Fruit fly (Drosophila melanogaster) whole organism, adult: ENCODE data around the gene Gr66a.

Experiments used
- CG11617 ChIP-seq: fragments of 200-800 bp; sonication (Bioruptor generic); optimal IDR thresholded peaks from 2 replicates; lab custom pipeline; 2017; ENCODE audit warnings: mild to moderate bottlenecking, missing biosample characterization, missing genetic modification reagents, missing genetic modification characterization
- CG12768 ChIP-seq: fragments of 200-800 bp; sonication (Bioruptor generic); optimal IDR thresholded peaks from 2 replicates; lab custom pipeline; 2017; ENCODE audit warnings: missing biosample characterization, missing genetic modification characterization, mild to moderate bottlenecking, moderate library complexity, missing genetic modification reagents
- CG14711 ChIP-seq: fragments of 200-800 bp; sonication (Bioruptor generic); optimal IDR thresholded peaks from 2 replicates; lab custom pipeline; 2018; ENCODE audit warnings: missing biosample characterization, mild to moderate bottlenecking, missing genetic modification characterization, moderate library complexity
- CG1620 ChIP-seq: fragments of 200-800 bp; sonication (Bioruptor generic); optimal IDR thresholded peaks from 2 replicates; lab custom pipeline; 2016; ENCODE audit warnings: missing biosample characterization, missing genetic modification characterization
- CG33017 ChIP-seq: fragments of 200-800 bp; sonication (Bioruptor generic); optimal IDR thresholded peaks from 2 replicates; lab custom pipeline; 2018; ENCODE audit warnings: missing biosample characterization, mild to moderate bottlenecking, missing genetic modification characterization, moderate library complexity
- CG5204 ChIP-seq: fragments of 200-800 bp; sonication (Bioruptor generic); optimal IDR thresholded peaks from 2 replicates; lab custom pipeline; 2016; ENCODE audit warnings: missing biosample characterization, missing genetic modification characterization
- CG7045 ChIP-seq: fragments of 200-800 bp; sonication (Bioruptor generic); optimal IDR thresholded peaks from 2 replicates; lab custom pipeline; 2017; ENCODE audit warnings: missing biosample characterization, mild to moderate bottlenecking, missing genetic modification characterization
- CG7101 ChIP-seq: fragments of 200-800 bp; sonication (Bioruptor generic); optimal IDR thresholded peaks from 2 replicates; lab custom pipeline; 2018; ENCODE audit warnings: missing biosample characterization, mild to moderate bottlenecking, missing genetic modification characterization, moderate library complexity
- Clk ChIP-seq: fragments of 200-800 bp; sonication (Bioruptor generic); optimal IDR thresholded peaks from 2 replicates; lab custom pipeline; 2017; ENCODE audit warnings: missing biosample characterization, missing genetic modification characterization
- Crg-1 ChIP-seq: fragments of 200-800 bp; sonication (Bioruptor generic); optimal IDR thresholded peaks from 2 replicates; lab custom pipeline; 2016; ENCODE audit warnings: missing biosample characterization, missing genetic modification characterization
- Hr96 ChIP-seq: fragments of 200-800 bp; sonication (Bioruptor generic); optimal IDR thresholded peaks from 2 replicates; lab custom pipeline; 2016; ENCODE audit warnings: missing biosample characterization, missing genetic modification characterization
- Mnt ChIP-seq: fragments of 200-800 bp; sonication (Bioruptor generic); optimal IDR thresholded peaks from 2 replicates; lab custom pipeline; 2016; ENCODE audit warnings: missing biosample characterization, mild to moderate bottlenecking, missing genetic modification characterization
- bab1 ChIP-seq: fragments of 200-800 bp; sonication (Bioruptor generic); optimal IDR thresholded peaks from 3 replicates; lab custom pipeline; 2019; ENCODE audit warnings: missing biosample characterization, mild to moderate bottlenecking, missing genetic modification characterization, moderate library complexity
- cic ChIP-seq: fragments of 200-800 bp; sonication (Bioruptor generic); optimal IDR thresholded peaks from 2 replicates; lab custom pipeline; 2017; ENCODE audit warnings: missing biosample characterization, mild to moderate bottlenecking, missing genetic modification characterization, moderate library complexity
- cnc ChIP-seq, 2 experiments: fragments of >200 bp; optimal IDR thresholded peaks; 2 replicates each; lab custom pipeline; 2017
- kay ChIP-seq: fragments of 200-800 bp; sonication (Bioruptor generic); peaks from one replicate; lab custom pipeline; 2016; ENCODE audit warnings: missing biosample characterization, missing genetic modification characterization, borderline replicate concordance
- ovo ChIP-seq: fragments of 200-800 bp; sonication (Bioruptor generic); optimal IDR thresholded peaks from 2 replicates; lab custom pipeline; 2016; ENCODE audit warnings: missing biosample characterization, missing genetic modification characterization
- pad ChIP-seq: fragments of 200-800 bp; sonication (Bioruptor generic); optimal IDR thresholded peaks from 3 replicates; lab custom pipeline; 2017; ENCODE audit warnings: missing biosample characterization, missing genetic modification characterization, mild to moderate bottlenecking, moderate library complexity, missing genetic modification reagents
- tj ChIP-seq: fragments of 200-800 bp; sonication (Bioruptor generic); optimal IDR thresholded peaks from 3 replicates; lab custom pipeline; 2017; ENCODE audit warnings: missing biosample characterization, mild to moderate bottlenecking, missing genetic modification characterization, moderate library complexity
- toe ChIP-seq: fragments of 200-800 bp; sonication (Bioruptor generic); optimal IDR thresholded peaks from 2 replicates; lab custom pipeline; 2016; ENCODE audit warnings: missing biosample characterization, missing genetic modification characterization

Gr66a gene

DNA sequence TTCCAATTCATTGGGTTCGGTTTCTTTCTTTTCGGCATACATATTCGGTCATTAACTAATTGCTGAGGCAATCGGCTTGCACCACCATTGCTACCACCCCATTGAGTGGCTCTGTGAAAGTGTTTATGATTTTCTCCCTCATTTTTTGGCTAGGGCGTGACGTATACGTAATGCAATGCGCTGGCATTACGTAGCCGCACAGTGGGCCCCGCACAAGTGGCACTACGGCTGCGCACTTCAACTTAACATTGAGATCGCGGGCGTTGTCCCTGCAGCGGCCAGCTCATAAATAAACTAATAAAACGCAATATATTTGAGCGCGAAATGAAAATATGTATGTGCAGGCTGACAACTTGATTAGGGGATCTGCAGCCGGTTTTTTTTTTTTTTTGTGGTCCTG lies 24.6 kb upstream of the Gr66a start:
- TF ChIP-seq bab1 (no peak), pad (no peak), Mnt (no peak), tj (GFP tag; lab: Kevin White, UChicago) (no peak), cnc (optimal IDR thresholded peaks at IDR 0.05; lab: Kevin White, UChicago) (no peak), CG7045 (GFP tag; lab: Kevin White, UChicago) (no peak), CG14711 (tag; lab: Kevin White, UChicago) (no peak), CG33017 (tag; lab: Kevin White, UChicago) (no peak), CG5204 (GFP tag; lab: Kevin White, UChicago) (no peak), kay (GFP tag; lab: Kevin White, UChicago) (no peak), CG7101 (tag; lab: Kevin White, UChicago) (no peak), ovo (GFP tag; lab: Kevin White, UChicago) (no peak), CG12768 (no peak), CG1620 (GFP tag; lab: Kevin White, UChicago) (no peak), Crg-1 (GFP tag; lab: Kevin White, UChicago) (no peak), toe (GFP tag; lab: Kevin White, UChicago) (no peak), cic (GFP tag; lab: Kevin White, UChicago) (no peak)

DNA sequence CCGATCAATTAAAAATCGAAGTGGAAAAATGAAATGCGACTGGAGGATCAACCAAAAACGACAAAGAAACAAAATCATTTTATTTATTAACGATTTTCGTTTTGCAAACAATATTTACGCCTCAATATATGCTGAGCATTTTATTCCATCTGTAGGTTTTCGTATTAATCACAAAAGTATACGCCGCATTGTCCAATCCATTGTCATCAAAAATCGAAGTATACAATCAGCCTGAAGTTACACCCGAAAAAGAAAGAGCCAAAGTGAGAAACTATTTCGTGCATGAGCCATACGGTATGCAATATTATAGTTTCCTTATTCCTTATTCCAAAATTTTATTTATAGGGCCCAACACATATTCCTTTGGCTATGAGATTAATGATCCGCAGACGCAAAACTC lies 22.2 kb upstream of the Gr66a start:
- TF ChIP-seq Mnt (no peak), CG1620 (GFP tag; lab: Kevin White, UChicago) (no peak), cic (GFP tag; lab: Kevin White, UChicago) (no peak), kay (GFP tag; lab: Kevin White, UChicago) (no peak), CG14711 (tag; lab: Kevin White, UChicago) (no peak), Crg-1 (GFP tag; lab: Kevin White, UChicago) (no peak), ovo (GFP tag; lab: Kevin White, UChicago) (no peak), CG7101 (tag; lab: Kevin White, UChicago) (no peak), bab1 (no peak), CG7045 (GFP tag; lab: Kevin White, UChicago) (no peak), pad (no peak), toe (GFP tag; lab: Kevin White, UChicago) (no peak), Hr96 (GFP tag; lab: Kevin White, UChicago) (no peak), Clk (GFP tag; lab: Kevin White, UChicago) (no peak), CG33017 (tag; lab: Kevin White, UChicago) (no peak), CG11617 (GFP tag; lab: Kevin White, UChicago) (no peak)

DNA sequence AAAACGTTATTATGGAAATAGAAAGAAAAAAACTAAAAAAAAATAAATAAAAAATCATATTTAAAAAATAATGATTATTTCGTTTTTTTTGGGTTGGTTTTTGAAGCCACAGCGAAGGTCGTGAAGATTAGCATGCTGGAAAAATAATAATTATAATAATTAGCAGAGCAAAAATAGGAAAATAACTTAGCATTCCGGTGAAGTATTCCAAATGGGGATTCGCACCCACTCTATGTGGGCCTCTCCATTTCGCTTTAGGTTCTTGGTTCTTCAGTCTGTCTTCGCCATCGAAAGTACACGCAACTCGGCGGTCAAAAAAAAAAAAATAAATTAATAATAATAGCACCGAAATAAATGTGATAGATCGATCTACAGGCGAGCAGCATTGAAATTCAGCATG lies 21.5 kb upstream of the Gr66a start, which contains the start of gene CG34462:
Gene CG34462, plus strand, starts transcription at position 301 of the 400 bp plus-strand sequence.
- TF ChIP-seq cnc (optimal IDR thresholded peaks at IDR 0.05; lab: Kevin White, UChicago): no peak
- no peak for TF ChIP-seq CG1620 (GFP tag; lab: Kevin White, UChicago)
- TF ChIP-seq Hr96 (GFP tag; lab: Kevin White, UChicago): no peak
- TF ChIP-seq CG11617 (GFP tag; lab: Kevin White, UChicago): no peak
- TF ChIP-seq toe (GFP tag; lab: Kevin White, UChicago): no peak

DNA sequence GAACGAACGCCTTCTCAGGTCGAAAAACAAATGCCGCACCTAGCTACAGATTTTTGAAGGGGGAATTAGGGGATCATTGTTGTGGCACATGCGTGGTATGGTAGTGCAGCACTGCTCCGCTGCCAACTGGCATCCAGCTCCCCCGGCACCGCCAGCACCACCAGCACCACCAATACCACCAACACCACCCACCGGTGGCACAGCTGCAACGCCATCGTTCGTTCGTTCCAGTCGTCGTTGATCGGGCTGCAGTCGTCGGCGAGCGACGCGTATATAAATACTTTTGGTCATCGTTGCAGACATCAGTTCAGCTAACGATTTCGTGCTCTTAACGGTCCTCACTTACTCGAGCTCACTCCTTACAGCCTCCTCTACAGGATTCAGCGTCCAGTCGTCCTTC lies 18.8 kb upstream of the Gr66a start, which contains the start of gene CG34461:
Gene CG34461, plus strand, starts transcription at position 301 of the 400 bp plus-strand sequence.
- TF ChIP-seq CG14711 (tag; lab: Kevin White, UChicago) (no peak), ovo (GFP tag; lab: Kevin White, UChicago) (no peak), tj (GFP tag; lab: Kevin White, UChicago) (no peak), CG33017 (tag; lab: Kevin White, UChicago) (no peak), CG5204 (GFP tag; lab: Kevin White, UChicago) (no peak), Hr96 (GFP tag; lab: Kevin White, UChicago) (no peak), Mnt (no peak), cnc (optimal IDR thresholded peaks at IDR 0.05; lab: Kevin White, UChicago) (no peak), Crg-1 (GFP tag; lab: Kevin White, UChicago) (no peak)

DNA sequence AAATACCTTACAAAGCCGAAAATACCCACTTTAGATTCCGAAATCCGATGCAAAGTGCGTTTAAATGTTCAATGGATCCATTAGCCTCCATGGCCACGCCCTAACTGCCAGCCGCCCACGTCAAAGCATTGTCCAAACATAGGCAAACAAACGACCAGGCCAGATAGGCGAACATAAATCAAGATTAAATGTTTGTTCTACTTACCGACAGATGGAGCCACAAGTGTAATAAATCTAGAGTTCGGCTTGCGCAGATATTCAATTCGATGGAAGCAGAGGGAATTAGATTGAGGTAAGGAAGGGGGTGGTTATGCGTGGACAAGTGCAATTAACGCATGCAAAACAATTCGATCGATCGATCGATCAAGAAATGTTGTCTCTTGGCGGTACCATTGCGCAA lies 17.0 kb upstream of the Gr66a start:
- TF ChIP-seq toe (GFP tag; lab: Kevin White, UChicago) (no peak), pad (no peak), CG11617 (GFP tag; lab: Kevin White, UChicago) (no peak), CG14711 (tag; lab: Kevin White, UChicago) (no peak), CG7045 (GFP tag; lab: Kevin White, UChicago) (no peak), CG33017 (tag; lab: Kevin White, UChicago) (no peak), CG12768 (no peak), cnc (optimal IDR thresholded peaks at IDR 0.05; lab: Kevin White, UChicago) (no peak)

DNA sequence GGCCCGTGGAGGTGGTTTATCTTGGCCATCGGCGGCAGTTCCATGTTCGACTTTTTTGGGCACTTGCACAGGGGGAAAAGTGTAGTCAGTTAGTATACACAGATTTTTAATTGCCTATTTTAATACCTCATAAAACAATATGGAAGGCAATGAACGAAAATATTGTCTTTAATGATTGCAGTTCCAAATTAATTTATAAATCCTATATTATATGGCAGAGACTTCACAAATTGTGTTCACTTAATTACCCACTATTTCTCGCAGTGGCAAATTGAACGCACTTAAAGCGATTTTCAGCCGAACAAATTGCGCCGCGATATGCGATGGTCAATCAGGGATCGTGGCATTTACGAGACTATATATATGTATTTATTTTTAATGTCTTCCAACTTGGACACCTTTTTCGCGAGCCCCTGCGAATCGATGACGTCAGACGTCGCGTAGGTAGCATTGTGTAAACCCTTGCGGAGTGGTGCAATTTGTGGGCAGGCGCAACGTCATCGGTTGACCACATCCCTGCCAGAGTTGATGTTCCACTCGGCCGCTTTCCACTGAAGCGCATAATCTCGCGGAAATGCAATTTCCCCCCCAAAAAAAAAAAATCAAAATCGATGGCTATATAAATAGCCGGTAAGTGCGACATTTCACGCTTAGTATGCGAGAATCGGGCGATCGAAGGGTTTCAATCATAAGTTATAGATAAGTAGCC lies 13.5 kb upstream of the Gr66a start, which contains the start of gene CG13670:
Gene CG13670, plus strand, starts transcription at position 659 of the 709 bp plus-strand sequence.
- TF ChIP-seq ovo (GFP tag; lab: Kevin White, UChicago) (no peak), CG14711 (tag; lab: Kevin White, UChicago) (no peak), toe (GFP tag; lab: Kevin White, UChicago) (no peak)
